Worm (Caenorhabditis elegans) whole organism, L4 larva: ENCODE measurements around the gene flp-7.

Source experiments
- F37D6.2 ChIP-seq: sonication (generic microtip); optimal IDR thresholded peaks from 2 replicates; lab custom pipeline; 2016; ENCODE audit warnings: mild to moderate bottlenecking, missing genetic modification characterization, missing compliant biosample characterization
- F44E2.7 ChIP-seq: fragments of 200-800 bp; sonication (Bioruptor generic); IDR thresholded peaks from 2 replicates; pipeline ENCODE4 v2.1.2; 2022; ENCODE audit warnings: missing genetic modification characterization, missing compliant biosample characterization
- T20F7.1 ChIP-seq: fragments of 200-800 bp; sonication (Bioruptor generic); optimal IDR thresholded peaks from 2 replicates; lab custom pipeline; 2018; ENCODE audit warnings: mild to moderate bottlenecking, missing genetic modification characterization, missing compliant biosample characterization
- T26A8.4 ChIP-seq: fragments of 200-800 bp; sonication (Bioruptor generic); IDR thresholded peaks from 2 replicates; pipeline ENCODE4 v1.3.6; 2022; ENCODE audit warnings: missing genetic modification characterization, missing compliant biosample characterization
- Y48G9A.11 ChIP-seq: fragments of 200-800 bp; sonication (Bioruptor generic); IDR thresholded peaks from 2 replicates; pipeline ENCODE4 v1.3.6; 2022; ENCODE audit warnings: missing genetic modification reagents, missing genetic modification characterization, missing compliant biosample characterization
- Y5F2A.4 ChIP-seq: fragments of 200-800 bp; sonication (Bioruptor generic); optimal IDR thresholded peaks from 2 replicates; lab custom pipeline; 2018; ENCODE audit warnings: mild to moderate bottlenecking, missing genetic modification characterization, missing compliant biosample characterization
- Y75B8A.6 ChIP-seq: fragments of 200-800 bp; sonication (Bioruptor generic); IDR thresholded peaks from 2 replicates; pipeline ENCODE4 v1.3.6; 2022; ENCODE audit warnings: missing genetic modification reagents, missing genetic modification characterization, missing compliant biosample characterization
- ZK337.2 ChIP-seq: fragments of 200-800 bp; sonication (Bioruptor generic); IDR thresholded peaks from 2 replicates; pipeline ENCODE4 v1.3.6; 2022; ENCODE audit warnings: missing genetic modification reagents, missing genetic modification characterization, missing compliant biosample characterization
- ZK546.5 ChIP-seq, 2 experiments: sonication (generic microtip); optimal IDR thresholded peaks; 2 replicates each; lab custom pipeline; 2017; ENCODE audit warnings: missing biosample characterization in 2 of 2, missing genetic modification characterization in 2 of 2
- aha-1 ChIP-seq: fragments of 150-350 bp; peaks from one replicate; lab custom pipeline; 2014; ENCODE audit warnings: missing biosample characterization, missing genetic modification characterization
- attf-4 ChIP-seq: sonication (generic microtip); optimal IDR thresholded peaks from 3 replicates; lab custom pipeline; 2017; ENCODE audit warnings: missing biosample characterization, missing genetic modification characterization
- ceh-20 ChIP-seq: fragments of 200-800 bp; sonication (Bioruptor generic); IDR thresholded peaks from 2 replicates; pipeline ENCODE4 v1.3.6; 2022; ENCODE audit warnings: missing genetic modification reagents, missing genetic modification characterization, missing compliant biosample characterization
- ceh-28 ChIP-seq: fragments of 150-350 bp; optimal IDR thresholded peaks from 2 replicates; lab custom pipeline; 2014; ENCODE audit warnings: missing biosample characterization, missing genetic modification reagents, missing genetic modification characterization
- ceh-62 ChIP-seq: sonication (generic microtip); optimal IDR thresholded peaks from 2 replicates; lab custom pipeline; 2017; ENCODE audit warnings: missing biosample characterization, missing genetic modification characterization
- ctbp-1 ChIP-seq: fragments of 200-800 bp; sonication (Bioruptor generic); IDR thresholded peaks from 2 replicates; pipeline ENCODE4 v1.3.6; 2022; ENCODE audit warnings: missing genetic modification reagents, missing genetic modification characterization, missing compliant biosample characterization
- daf-8 ChIP-seq: fragments of 200-800 bp; sonication (Bioruptor generic); IDR thresholded peaks from 2 replicates; pipeline ENCODE4 v1.3.6; 2022; ENCODE audit warnings: missing genetic modification characterization, missing compliant biosample characterization
- dmd-6 ChIP-seq: fragments of 200-800 bp; sonication (Bioruptor generic); IDR thresholded peaks from 2 replicates; pipeline ENCODE4 v1.3.6; 2022; ENCODE audit warnings: missing genetic modification reagents, missing genetic modification characterization, missing compliant biosample characterization
- dpl-1 ChIP-seq: fragments of 150-350 bp; optimal IDR thresholded peaks from 2 replicates; lab custom pipeline; 2014; ENCODE audit warnings: missing biosample characterization, missing genetic modification reagents, missing genetic modification characterization
- egl-43 ChIP-seq: fragments of 200-800 bp; sonication (Bioruptor generic); IDR thresholded peaks from 2 replicates; pipeline ENCODE4 v1.3.6; 2022; ENCODE audit warnings: missing genetic modification reagents, missing genetic modification characterization, missing compliant biosample characterization
- fkh-10 ChIP-seq: fragments of 150-350 bp; optimal IDR thresholded peaks from 2 replicates; lab custom pipeline; 2014; ENCODE audit warnings: missing biosample characterization, missing genetic modification reagents, missing genetic modification characterization
- gei-8 ChIP-seq: fragments of 200-800 bp; sonication (Bioruptor generic); optimal IDR thresholded peaks from 2 replicates; lab custom pipeline; 2018; ENCODE audit warnings: mild to moderate bottlenecking, missing genetic modification characterization, missing compliant biosample characterization
- hif-1 ChIP-seq, 2 experiments: sonication (generic microtip); optimal IDR thresholded peaks; 2 replicates each; lab custom pipeline; 2016 to 2017; ENCODE audit warnings: missing compliant biosample characterization in 2 of 2, missing genetic modification characterization in 2 of 2, missing genetic modification reagents in 2 of 2, missing genotype in 2 of 2, mild to moderate bottlenecking in 1 of 2
- hlh-11 ChIP-seq: fragments of 200-800 bp; sonication (Bioruptor generic); optimal IDR thresholded peaks from 2 replicates; lab custom pipeline; 2018; ENCODE audit warnings: mild to moderate bottlenecking, missing genetic modification characterization, missing compliant biosample characterization
- hlh-30 ChIP-seq: sonication (generic microtip); optimal IDR thresholded peaks from 2 replicates; lab custom pipeline; 2017; ENCODE audit warnings: antibody characterized with exemption, mild to moderate bottlenecking, missing genetic modification characterization, missing compliant biosample characterization; ENCODE audit not compliant: insufficient read depth
- hmg-1.1 ChIP-seq: fragments of 200-800 bp; sonication (Bioruptor generic); IDR thresholded peaks from 2 replicates; pipeline ENCODE4 v1.3.6; 2022; ENCODE audit warnings: missing genetic modification reagents, missing genetic modification characterization, missing compliant biosample characterization
- lim-7 ChIP-seq: fragments of 200-800 bp; sonication (Bioruptor generic); IDR thresholded peaks from 2 replicates; pipeline ENCODE4 v1.3.6; 2022; ENCODE audit warnings: missing genetic modification characterization, missing compliant biosample characterization
- lin-38 ChIP-seq: fragments of 200-800 bp; sonication (Bioruptor generic); IDR thresholded peaks from 2 replicates; pipeline ENCODE4 v1.3.6; 2022; ENCODE audit warnings: missing genetic modification reagents, missing genetic modification characterization, missing compliant biosample characterization
- lin-39 ChIP-seq: fragments of 150-350 bp; optimal IDR thresholded peaks from 2 replicates; lab custom pipeline; 2014; ENCODE audit warnings: missing biosample characterization, missing genetic modification reagents, missing genetic modification characterization
- lsy-2 ChIP-seq, 2 experiments: fragments of 150-350 bp in 1 of 2; sonication (generic microtip) in 1 of 2; optimal IDR thresholded peaks; 2 replicates each; lab custom pipeline; 2014 to 2017; ENCODE audit warnings: missing biosample characterization in 2 of 2, missing genetic modification characterization in 2 of 2
- madf-9 ChIP-seq: fragments of 200-800 bp; sonication (Bioruptor generic); conservative IDR thresholded peaks from 2 replicates; pipeline ENCODE4 v1.3.6; 2022; ENCODE audit warnings: missing genetic modification reagents, missing genetic modification characterization, missing compliant biosample characterization
- mdl-1 ChIP-seq, 2 experiments: fragments of 150-350 bp in 1 of 2; sonication (generic microtip) in 1 of 2; optimal IDR thresholded peaks; 2 replicates each; lab custom pipeline; 2014 to 2017; ENCODE audit warnings: missing biosample characterization in 2 of 2, missing genetic modification characterization in 2 of 2
- mep-1 ChIP-seq: fragments of 150-350 bp; sonication (generic microtip); optimal IDR thresholded peaks from 3 replicates; lab custom pipeline; 2014; ENCODE audit warnings: missing biosample characterization, missing genetic modification characterization
- mes-2 ChIP-seq: sonication (generic microtip); optimal IDR thresholded peaks from 2 replicates; lab custom pipeline; 2016; ENCODE audit warnings: missing genotype, mild to moderate bottlenecking, missing genetic modification characterization, missing compliant biosample characterization; ENCODE audit not compliant: poor library complexity, severe bottlenecking
- mxl-2 ChIP-seq: fragments of 200-800 bp; sonication (Bioruptor generic); conservative IDR thresholded peaks from 2 replicates; pipeline ENCODE4 v1.3.6; 2022; ENCODE audit warnings: missing genetic modification reagents, missing genetic modification characterization, missing compliant biosample characterization
- nhr-10 ChIP-seq: fragments of 150-350 bp; optimal IDR thresholded peaks from 2 replicates; lab custom pipeline; 2014; ENCODE audit warnings: missing biosample characterization, missing genetic modification characterization
- nhr-28 ChIP-seq: fragments of 150-350 bp; optimal IDR thresholded peaks from 2 replicates; lab custom pipeline; 2014; ENCODE audit warnings: missing biosample characterization, missing genetic modification characterization
- nhr-42 ChIP-seq: fragments of 200-800 bp; sonication (Bioruptor generic); IDR thresholded peaks from 2 replicates; pipeline ENCODE4 v1.3.6; 2022; ENCODE audit warnings: missing genetic modification characterization, missing compliant biosample characterization
- nhr-6 ChIP-seq: fragments of 150-350 bp; optimal IDR thresholded peaks from 2 replicates; lab custom pipeline; 2014; ENCODE audit warnings: missing biosample characterization, missing genetic modification characterization
- pha-4 ChIP-seq, 2 experiments: fragments of 150-350 bp in 1 of 2; fragments of 200-800 bp in 1 of 2; sonication (Bioruptor generic) in 1 of 2; IDR thresholded peaks in 1 of 2; optimal IDR thresholded peaks in 1 of 2; 2 replicates each; pipeline versions ENCODE4 v1.3.6 to Lab custom; 2014 to 2022; ENCODE audit warnings: missing genetic modification characterization in 2 of 2, missing genetic modification reagents in 2 of 2, missing biosample characterization in 1 of 2, missing compliant biosample characterization in 1 of 2
- rbr-2 ChIP-seq: sonication (generic microtip); optimal IDR thresholded peaks from 2 replicates; lab custom pipeline; 2016; ENCODE audit warnings: missing genotype, missing genetic modification characterization, missing compliant biosample characterization
- unc-130 ChIP-seq: sonication (generic microtip); optimal IDR thresholded peaks from 2 replicates; lab custom pipeline; 2016; ENCODE audit warnings: missing genetic modification reagents, missing genetic modification characterization, missing compliant biosample characterization
- unc-39 ChIP-seq: sonication (generic microtip); optimal IDR thresholded peaks from 2 replicates; lab custom pipeline; 2017; ENCODE audit warnings: missing biosample characterization, missing genetic modification characterization
- zag-1 ChIP-seq: fragments of 150-350 bp; optimal IDR thresholded peaks from 2 replicates; lab custom pipeline; 2014; ENCODE audit warnings: missing biosample characterization, missing genetic modification characterization
- zip-11 ChIP-seq: fragments of 200-800 bp; sonication (Bioruptor generic); IDR thresholded peaks from 2 replicates; pipeline ENCODE4 v1.3.6; 2022; ENCODE audit warnings: missing genetic modification characterization, missing compliant biosample characterization
- zip-2 ChIP-seq: fragments of 150-350 bp; optimal IDR thresholded peaks from 2 replicates; lab custom pipeline; 2014; ENCODE audit warnings: missing biosample characterization, missing genetic modification characterization
- ztf-11 ChIP-seq: fragments of 150-350 bp; optimal IDR thresholded peaks from 2 replicates; lab custom pipeline; 2014; ENCODE audit warnings: missing biosample characterization, missing genetic modification characterization

The flp-7 gene

ce11 chrX:5841060-5841642 lies 44.5 kb upstream of the flp-7 start, which contains the start of gene puf-9 (continued):
- TF ChIP-seq daf-8 (GFP tag; lab: Robert Waterston, UW), result no peak
- peak in 1 of 2 experiments; percentile 78 for TF ChIP-seq ZK546.5 (tag; optimal IDR thresholded peaks at IDR 0.05; lab: Kevin White, UChicago)
- TF ChIP-seq ceh-62 (tag; lab: Kevin White, UChicago), result no peak
- peak; percentile 84 for TF ChIP-seq mxl-2 (GFP tag; lab: Robert Waterston, UW)
- no peak for TF ChIP-seq unc-130 (GFP tag; lab: Kevin White, UChicago)
- TF ChIP-seq lin-38 (GFP tag; lab: Robert Waterston, UW), result peak; percentile 99
- TF ChIP-seq nhr-10 (tag; lab: Kevin White, UChicago), result peak; percentile 92
- peak; percentile 92 for TF ChIP-seq Y75B8A.6
- TF ChIP-seq fkh-10 (GFP tag; lab: Kevin White, UChicago), result peak; percentile 99
- TF ChIP-seq zip-11 (GFP tag; lab: Robert Waterston, UW), result no peak
- TF ChIP-seq ceh-28 (tag; lab: Kevin White, UChicago), result peak; percentile 1
- TF ChIP-seq pha-4 (GFP tag; IDR thresholded peaks at IDR 0.05; lab: Robert Waterston, UW), result peak; percentile 97
- TF ChIP-seq pha-4 (tag; optimal IDR thresholded peaks at IDR 0.05; lab: Kevin White, UChicago), result peak; percentile 72
- peak; percentile 78 for TF ChIP-seq zag-1
- TF ChIP-seq lim-7 (GFP tag; lab: Robert Waterston, UW), result peak; percentile 53; the same call in 1 of the 2 replicates
- TF ChIP-seq hlh-11, result peak; percentile 100
- TF ChIP-seq T20F7.1 (GFP tag; lab: Kevin White, UChicago), result peak; percentile 91

- TF ChIP-seq F44E2.7 (GFP tag; lab: Robert Waterston, UW) (no peak), Y5F2A.4 (GFP tag; lab: Kevin White, UChicago) (no peak), mep-1 (tag; lab: Kevin White, UChicago) (peak; percentile 47), ceh-28 (tag; lab: Kevin White, UChicago) (peak; percentile 46), dmd-6 (GFP tag; lab: Robert Waterston, UW) (0 out of 2 replicates have a peak, but pooled peaks have one; percentile 8), madf-9 (GFP tag; lab: Robert Waterston, UW) (no peak), ctbp-1 (GFP tag; lab: Robert Waterston, UW) (0 out of 2 replicates have a peak, but pooled peaks have one; percentile 43), ZK337.2 (GFP tag; lab: Robert Waterston, UW) (no peak), hif-1 (tag; optimal IDR thresholded peaks at IDR 0.05; lab: Kevin White, UChicago) (no peak), zip-2 (tag; lab: Kevin White, UChicago) (no peak), mdl-1 (tag; optimal IDR thresholded peaks at IDR 0.05; lab: Kevin White, UChicago) (peak in 1 of 2 experiments; percentile 39), aha-1 (peak; percentile 78), egl-43 (GFP tag; lab: Robert Waterston, UW) (peak; percentile 75), nhr-6 (tag; lab: Kevin White, UChicago) (no peak), Y48G9A.11 (GFP tag; lab: Robert Waterston, UW) (no peak), nhr-28 (tag; lab: Kevin White, UChicago) (no peak), hmg-1.1 (GFP tag; lab: Robert Waterston, UW) (peak; percentile 64), hlh-30 (peak; percentile 24), ztf-11 (tag; lab: Kevin White, UChicago) (no peak), rbr-2 (tag; lab: Kevin White, UChicago) (peak; percentile 53), zag-1 (no peak), attf-4 (tag; lab: Kevin White, UChicago) (no peak), T26A8.4 (peak; percentile 56; the same call in 1 of the 2 replicates), gei-8 (GFP tag; lab: Kevin White, UChicago) (no peak), dpl-1 (no peak), T20F7.1 (GFP tag; lab: Kevin White, UChicago) (no peak), unc-39 (tag; lab: Kevin White, UChicago) (no peak), mes-2 (tag; lab: Kevin White, UChicago) (peak; percentile 20), ceh-20 (GFP tag; lab: Robert Waterston, UW) (no peak), hlh-11 (peak; percentile 7), daf-8 (GFP tag; lab: Robert Waterston, UW) (no peak), F37D6.2 (tag; lab: Kevin White, UChicago) (peak; percentile 16), lin-39 (tag; lab: Kevin White, UChicago) (no peak), nhr-42 (GFP tag; lab: Robert Waterston, UW) (no peak), lsy-2 (tag; optimal IDR thresholded peaks at IDR 0.05; lab: Kevin White, UChicago) (peak in 1 of 2 experiments; percentile 50)
Measured at ce11 chrX:5847268-5847667, 38.4 kb upstream of the flp-7 start.
